Worm (Caenorhabditis elegans) whole organism, young adult: ENCODE results near the gene sri-28.

Source experiments
- F10E7.11 ChIP-seq: sonication (generic microtip); optimal IDR thresholded peaks from 2 replicates; lab custom pipeline; 2017; ENCODE audit warnings: mild to moderate bottlenecking, missing genetic modification characterization, moderate library complexity, missing compliant biosample characterization
- F23B12.7 ChIP-seq: sonication (generic microtip); optimal IDR thresholded peaks from 2 replicates; lab custom pipeline; 2017; ENCODE audit warnings: missing genetic modification characterization, mild to moderate bottlenecking, missing compliant biosample characterization, antibody characterized with exemption, moderate library complexity; ENCODE audit not compliant: insufficient read depth
- aptf-2 ChIP-seq: fragments of 200-800 bp; sonication (Bioruptor generic); conservative IDR thresholded peaks from 2 replicates; pipeline ENCODE4 v1.3.6; 2022; ENCODE audit warnings: missing genetic modification reagents, missing genetic modification characterization, missing compliant biosample characterization
- bed-1 ChIP-seq: fragments of 200-800 bp; sonication (Bioruptor generic); IDR thresholded peaks from 2 replicates; pipeline ENCODE4 v1.3.6; 2022; ENCODE audit warnings: missing genetic modification reagents, missing genetic modification characterization, missing compliant biosample characterization
- bed-2 ChIP-seq: fragments of 200-800 bp; sonication (Bioruptor generic); IDR thresholded peaks from 2 replicates; pipeline ENCODE4 v1.3.6; 2022; ENCODE audit warnings: missing genetic modification reagents, missing genetic modification characterization, missing compliant biosample characterization
- hmg-20 ChIP-seq: fragments of 200-800 bp; sonication (Bioruptor generic); IDR thresholded peaks from 2 replicates; pipeline ENCODE4 v1.3.6; 2022; ENCODE audit warnings: missing genetic modification reagents, missing genetic modification characterization, missing compliant biosample characterization
- let-607 ChIP-seq, 2 experiments: fragments of 200-800 bp in 1 of 2; sonication (Bioruptor generic) in 1 of 2; sonication (generic microtip) in 1 of 2; optimal IDR thresholded peaks; 2 replicates each; lab custom pipeline; 2016 to 2018; ENCODE audit warnings: mild to moderate bottlenecking in 2 of 2, missing compliant biosample characterization in 2 of 2, missing genetic modification characterization in 2 of 2, moderate library complexity in 2 of 2, missing genotype in 1 of 2
- lsl-1 ChIP-seq: fragments of 200-800 bp; sonication (Bioruptor generic); optimal IDR thresholded peaks from 2 replicates; lab custom pipeline; 2018; ENCODE audit warnings: mild to moderate bottlenecking, missing genetic modification characterization, moderate library complexity, missing compliant biosample characterization
- pha-4 ChIP-seq: fragments of 150-350 bp; sonication (generic microtip); optimal IDR thresholded peaks from 2 replicates; lab custom pipeline; 2014; ENCODE audit warnings: missing biosample characterization, missing genetic modification reagents, missing genetic modification characterization
- rec-8 ChIP-seq, 2 experiments: sonication (generic microtip); optimal IDR thresholded peaks; 2 replicates each; lab custom pipeline; 2016; ENCODE audit warnings: mild to moderate bottlenecking in 2 of 2, missing genetic modification characterization in 2 of 2, missing genetic modification reagents in 2 of 2, missing genotype in 2 of 2, missing biosample characterization in 1 of 2, missing compliant biosample characterization in 1 of 2, moderate library complexity in 1 of 2

ce11 chrII:3028264-3028663 lies 20.2 kb upstream of the sri-28 start:
- no peak for TF ChIP-seq rec-8 (tag; optimal IDR thresholded peaks at IDR 0.05; lab: Kevin White, UChicago)
- no peak for TF ChIP-seq hmg-20
- TF ChIP-seq bed-1 (GFP tag; lab: Robert Waterston, UW), result no peak
- no peak for TF ChIP-seq let-607 (tag; optimal IDR thresholded peaks at IDR 0.05; lab: Kevin White, UChicago)
- TF ChIP-seq aptf-2 (GFP tag; lab: Robert Waterston, UW), result no peak
- no peak for TF ChIP-seq pha-4 (tag; lab: Kevin White, UChicago)
- TF ChIP-seq bed-2, result no peak
- no peak for TF ChIP-seq F10E7.11
- TF ChIP-seq F23B12.7 (tag; lab: Kevin White, UChicago), result no peak
- TF ChIP-seq lsl-1, result no peak
